Worm (Caenorhabditis elegans) whole organism, late embryonic: Measurements from ENCODE around the gene R01H2.2.
A peak's percentile ranks its signal among the peaks of the same experiment; 100 is the strongest.

Source experiments
- C08G9.2 ChIP-seq: sonication (generic microtip); optimal IDR thresholded peaks from 2 replicates; lab custom pipeline; 2016; ENCODE audit warnings: mild to moderate bottlenecking, missing genetic modification characterization, moderate library complexity, missing compliant biosample characterization
- C38D4.7 ChIP-seq: fragments of 200-800 bp; sonication (Bioruptor generic); optimal IDR thresholded peaks from 2 replicates; lab custom pipeline; 2018; ENCODE audit warnings: mild to moderate bottlenecking, missing genetic modification characterization, moderate library complexity, missing compliant biosample characterization
- F13H6.1 ChIP-seq: sonication (generic microtip); optimal IDR thresholded peaks from 2 replicates; lab custom pipeline; 2016; ENCODE audit warnings: missing genetic modification characterization, missing compliant biosample characterization
- K09A11.1 ChIP-seq: sonication (generic microtip); optimal IDR thresholded peaks from 2 replicates; lab custom pipeline; 2017; ENCODE audit warnings: antibody characterized with exemption, mild to moderate bottlenecking, missing genetic modification characterization, missing compliant biosample characterization; ENCODE audit not compliant: insufficient read depth
- T23F11.4 ChIP-seq: fragments of 200-800 bp; sonication (Bioruptor generic); optimal IDR thresholded peaks from 2 replicates; lab custom pipeline; 2018; ENCODE audit warnings: mild to moderate bottlenecking, missing genetic modification characterization, missing compliant biosample characterization
- Y22D7AL.16 ChIP-seq: sonication (generic microtip); optimal IDR thresholded peaks from 2 replicates; lab custom pipeline; 2016; ENCODE audit warnings: missing genetic modification characterization, missing compliant biosample characterization
- ahr-1 ChIP-seq: sonication (generic microtip); optimal IDR thresholded peaks from 2 replicates; lab custom pipeline; 2016; ENCODE audit warnings: missing genetic modification characterization, missing compliant biosample characterization
- ama-1 ChIP-seq: fragments of 150-350 bp; optimal IDR thresholded peaks from 2 replicates; lab custom pipeline; 2014
- ceh-14 ChIP-seq: sonication (generic microtip); optimal IDR thresholded peaks from 2 replicates; lab custom pipeline; 2016; ENCODE audit warnings: missing genotype, missing genetic modification characterization, missing compliant biosample characterization
- ceh-18 ChIP-seq: sonication (generic microtip); optimal IDR thresholded peaks from 2 replicates; lab custom pipeline; 2016; ENCODE audit warnings: missing genetic modification characterization, missing compliant biosample characterization
- ceh-19 ChIP-seq: fragments of 200-800 bp; sonication (Bioruptor generic); optimal IDR thresholded peaks from 2 replicates; lab custom pipeline; 2018; ENCODE audit warnings: mild to moderate bottlenecking, missing genetic modification characterization, missing compliant biosample characterization
- ceh-2 ChIP-seq: sonication (generic microtip); optimal IDR thresholded peaks from 2 replicates; lab custom pipeline; 2016; ENCODE audit warnings: missing genotype, missing genetic modification characterization, missing compliant biosample characterization
- ceh-24 ChIP-seq: sonication (generic microtip); optimal IDR thresholded peaks from 2 replicates; lab custom pipeline; 2016; ENCODE audit warnings: mild to moderate bottlenecking, missing genetic modification characterization, missing compliant biosample characterization
- ceh-31 ChIP-seq: sonication (generic microtip); optimal IDR thresholded peaks from 2 replicates; lab custom pipeline; 2016; ENCODE audit warnings: missing genetic modification characterization, missing compliant biosample characterization
- ceh-48 ChIP-seq: sonication (generic microtip); optimal IDR thresholded peaks from 2 replicates; lab custom pipeline; 2016; ENCODE audit warnings: missing genetic modification characterization, inconsistent platforms, missing compliant biosample characterization
- che-1 ChIP-seq: sonication (generic microtip); optimal IDR thresholded peaks from 2 replicates; lab custom pipeline; 2016; ENCODE audit warnings: mild to moderate bottlenecking, missing genetic modification characterization, missing compliant biosample characterization
- elt-2 ChIP-seq: sonication (generic microtip); optimal IDR thresholded peaks from 2 replicates; lab custom pipeline; 2016; ENCODE audit warnings: missing genetic modification reagents, missing genetic modification characterization, missing compliant biosample characterization
- elt-4 ChIP-seq: sonication (generic microtip); optimal IDR thresholded peaks from 2 replicates; lab custom pipeline; 2016; ENCODE audit warnings: missing genetic modification characterization, missing compliant biosample characterization
- ets-4 ChIP-seq: sonication (generic microtip); optimal IDR thresholded peaks from 2 replicates; lab custom pipeline; 2016; ENCODE audit warnings: missing genetic modification characterization, missing compliant biosample characterization
- eyg-1 ChIP-seq: sonication (generic microtip); optimal IDR thresholded peaks from 2 replicates; lab custom pipeline; 2016; ENCODE audit warnings: missing genotype, missing genetic modification characterization, missing compliant biosample characterization
- fax-1 ChIP-seq: sonication (generic microtip); optimal IDR thresholded peaks from 2 replicates; lab custom pipeline; 2016; ENCODE audit warnings: missing genotype, missing genetic modification characterization, missing compliant biosample characterization
- fkh-10 ChIP-seq: fragments of 150-350 bp; optimal IDR thresholded peaks from 2 replicates; lab custom pipeline; 2014; ENCODE audit warnings: missing biosample characterization, missing genetic modification reagents, missing genetic modification characterization
- fkh-6 ChIP-seq: sonication (generic microtip); optimal IDR thresholded peaks from 2 replicates; lab custom pipeline; 2016; ENCODE audit warnings: missing genetic modification characterization, missing compliant biosample characterization
- gmeb-2 ChIP-seq: sonication (generic microtip); optimal IDR thresholded peaks from 2 replicates; lab custom pipeline; 2016; ENCODE audit warnings: missing genetic modification characterization, inconsistent platforms, missing compliant biosample characterization
- hlh-13 ChIP-seq: fragments of 200-800 bp; sonication (Bioruptor generic); optimal IDR thresholded peaks from 2 replicates; lab custom pipeline; 2018; ENCODE audit warnings: mild to moderate bottlenecking, missing genetic modification characterization, missing compliant biosample characterization
- hlh-30 ChIP-seq: sonication (generic microtip); optimal IDR thresholded peaks from 2 replicates; lab custom pipeline; 2017; ENCODE audit warnings: antibody characterized with exemption, missing genetic modification characterization, missing compliant biosample characterization; ENCODE audit not compliant: insufficient read depth
- hlh-6 ChIP-seq: sonication (generic microtip); optimal IDR thresholded peaks from 2 replicates; lab custom pipeline; 2016; ENCODE audit warnings: missing genotype, missing genetic modification characterization, missing compliant biosample characterization
- hlh-8 ChIP-seq: sonication (generic microtip); optimal IDR thresholded peaks from 2 replicates; lab custom pipeline; 2016; ENCODE audit warnings: missing genotype, missing genetic modification characterization, missing compliant biosample characterization
- lim-6 ChIP-seq: sonication (generic microtip); optimal IDR thresholded peaks from 2 replicates; lab custom pipeline; 2016; ENCODE audit warnings: missing genetic modification characterization, missing compliant biosample characterization
- lin-11 ChIP-seq: fragments of 200-800 bp; sonication (Bioruptor generic); optimal IDR thresholded peaks from 2 replicates; lab custom pipeline; 2018; ENCODE audit warnings: mild to moderate bottlenecking, missing genetic modification characterization, missing compliant biosample characterization
- madf-2 ChIP-seq: sonication (generic microtip); optimal IDR thresholded peaks from 2 replicates; lab custom pipeline; 2017; ENCODE audit warnings: missing genetic modification characterization, missing compliant biosample characterization
- mec-3 ChIP-seq: sonication (generic microtip); optimal IDR thresholded peaks from 2 replicates; lab custom pipeline; 2016; ENCODE audit warnings: borderline replicate concordance, missing genetic modification characterization, missing compliant biosample characterization
- nfya-1 ChIP-seq: sonication (generic microtip); optimal IDR thresholded peaks from 2 replicates; lab custom pipeline; 2017; ENCODE audit warnings: missing genetic modification characterization, mild to moderate bottlenecking, missing compliant biosample characterization, antibody characterized with exemption, moderate library complexity
- nhr-11 ChIP-seq: fragments of 150-350 bp; optimal IDR thresholded peaks from 2 replicates; lab custom pipeline; 2014; ENCODE audit warnings: missing biosample characterization, missing genetic modification characterization
- nhr-232 ChIP-seq: sonication (generic microtip); optimal IDR thresholded peaks from 2 replicates; lab custom pipeline; 2016; ENCODE audit warnings: missing genetic modification characterization, missing compliant biosample characterization
- npax-4 ChIP-seq: sonication (generic microtip); optimal IDR thresholded peaks from 2 replicates; lab custom pipeline; 2016; ENCODE audit warnings: missing genetic modification characterization, missing compliant biosample characterization
- odd-2 ChIP-seq: sonication (generic microtip); optimal IDR thresholded peaks from 2 replicates; lab custom pipeline; 2017; ENCODE audit warnings: antibody characterized with exemption, mild to moderate bottlenecking, missing genetic modification characterization, missing compliant biosample characterization
- pag-3 ChIP-seq: sonication (generic microtip); optimal IDR thresholded peaks from 2 replicates; lab custom pipeline; 2016; ENCODE audit warnings: missing compliant biosample characterization, missing genetic modification characterization, borderline replicate concordance
- pat-9 ChIP-seq: fragments of 200-800 bp; sonication (Bioruptor generic); optimal IDR thresholded peaks from 2 replicates; lab custom pipeline; 2018; ENCODE audit warnings: mild to moderate bottlenecking, missing genetic modification characterization, moderate library complexity, missing compliant biosample characterization
- pax-1 ChIP-seq: fragments of 150-350 bp; optimal IDR thresholded peaks from 2 replicates; lab custom pipeline; 2014; ENCODE audit warnings: missing biosample characterization, missing genetic modification characterization
- pha-4 ChIP-seq: fragments of 150-350 bp; optimal IDR thresholded peaks from 2 replicates; lab custom pipeline; 2018; ENCODE audit warnings: missing biosample characterization, missing genetic modification reagents, missing genetic modification characterization
- pqm-1 ChIP-seq: sonication (generic microtip); optimal IDR thresholded peaks from 2 replicates; lab custom pipeline; 2016; ENCODE audit warnings: missing genetic modification characterization, missing compliant biosample characterization
- pros-1 ChIP-seq: fragments of 150-350 bp; optimal IDR thresholded peaks from 2 replicates; lab custom pipeline; 2014; ENCODE audit warnings: missing biosample characterization, missing genetic modification reagents, missing genetic modification characterization
- rnt-1 ChIP-seq: sonication (generic microtip); optimal IDR thresholded peaks from 2 replicates; lab custom pipeline; 2016; ENCODE audit warnings: missing genetic modification characterization, missing compliant biosample characterization
- sdc-2 ChIP-seq: sonication (generic microtip); optimal IDR thresholded peaks from 2 replicates; lab custom pipeline; 2016; ENCODE audit warnings: missing genotype, missing genetic modification characterization, missing compliant biosample characterization
- sox-2 ChIP-seq: fragments of 200-800 bp; sonication (Bioruptor generic); IDR thresholded peaks from 2 replicates; pipeline ENCODE4 v1.3.6; 2022; ENCODE audit warnings: missing genetic modification reagents, missing genetic modification characterization, missing compliant biosample characterization
- syd-9 ChIP-seq: sonication (generic microtip); optimal IDR thresholded peaks from 2 replicates; lab custom pipeline; 2016; ENCODE audit warnings: mild to moderate bottlenecking, missing genetic modification characterization, moderate library complexity, missing compliant biosample characterization
- tbx-7 ChIP-seq: sonication (generic microtip); optimal IDR thresholded peaks from 2 replicates; lab custom pipeline; 2016; ENCODE audit warnings: missing genotype, missing genetic modification characterization, missing compliant biosample characterization
- ttx-3 ChIP-seq: sonication (generic microtip); optimal IDR thresholded peaks from 2 replicates; lab custom pipeline; 2016; ENCODE audit warnings: missing genetic modification reagents, missing genetic modification characterization, missing compliant biosample characterization
- unc-3 ChIP-seq, 2 experiments: fragments of 200-800 bp in 1 of 2; sonication (Bioruptor generic) in 1 of 2; sonication (generic microtip) in 1 of 2; conservative IDR thresholded peaks in 1 of 2; optimal IDR thresholded peaks in 1 of 2; 2 replicates each; pipeline versions ENCODE4 v1.3.6 to Lab custom; 2016 to 2022; ENCODE audit warnings: missing compliant biosample characterization in 2 of 2, missing genetic modification characterization in 2 of 2, missing genetic modification reagents in 1 of 2
- zip-5 ChIP-seq: sonication (generic microtip); optimal IDR thresholded peaks from 2 replicates; lab custom pipeline; 2016; ENCODE audit warnings: missing genetic modification characterization, missing compliant biosample characterization
- ztf-16 ChIP-seq: sonication (generic microtip); optimal IDR thresholded peaks from 2 replicates; lab custom pipeline; 2017; ENCODE audit warnings: missing genetic modification characterization, missing compliant biosample characterization

R01H2.2 gene

ce11 chrIII:7030044-7030804, 26.1 kb upstream of the R01H2.2 start:
- TF ChIP-seq gmeb-2 (tag; lab: Kevin White, UChicago): peak; percentile 50
- TF ChIP-seq rnt-1 (tag; lab: Kevin White, UChicago): no peak
- no peak for TF ChIP-seq nhr-11
- peak; percentile 10 for TF ChIP-seq F13H6.1 (tag; lab: Kevin White, UChicago)
- no peak for TF ChIP-seq fkh-10
- no peak for TF ChIP-seq hlh-30 (tag; lab: Kevin White, UChicago)
- TF ChIP-seq che-1 (tag; lab: Kevin White, UChicago): peak; percentile 41
- no peak for TF ChIP-seq fax-1 (tag; lab: Kevin White, UChicago)
- TF ChIP-seq ets-4 (tag; lab: Kevin White, UChicago): no peak
- TF ChIP-seq zip-5 (tag; lab: Kevin White, UChicago): no peak
- peak; percentile 17 for TF ChIP-seq ahr-1 (tag; lab: Kevin White, UChicago)
- no peak for TF ChIP-seq lim-6 (tag; lab: Kevin White, UChicago)
- peak; percentile 38 for TF ChIP-seq nfya-1
- no peak for TF ChIP-seq pqm-1
- TF ChIP-seq ceh-19: no peak
- no peak for TF ChIP-seq C08G9.2 (tag; lab: Kevin White, UChicago)
- no peak for TF ChIP-seq elt-4 (tag; lab: Kevin White, UChicago)
- TF ChIP-seq fkh-6: no peak
- TF ChIP-seq C38D4.7: peak; percentile 49
- peak; percentile 24 for TF ChIP-seq ztf-16 (tag; lab: Kevin White, UChicago)
- TF ChIP-seq ceh-2 (tag; lab: Kevin White, UChicago): no peak
- no peak for TF ChIP-seq ceh-31
- no peak for TF ChIP-seq unc-3 (GFP tag; conservative IDR thresholded peaks at IDR 0.05; lab: Robert Waterston, UW)
- peak; percentile 9 for TF ChIP-seq unc-3 (tag; optimal IDR thresholded peaks at IDR 0.05; lab: Kevin White, UChicago)
- no peak for TF ChIP-seq ceh-24 (tag; lab: Kevin White, UChicago)
- no peak for TF ChIP-seq pax-1 (tag; lab: Kevin White, UChicago)
- no peak for TF ChIP-seq pros-1
- TF ChIP-seq nhr-232 (tag; lab: Kevin White, UChicago): peak; percentile 35
- no peak for TF ChIP-seq sdc-2 (tag; lab: Kevin White, UChicago)
- TF ChIP-seq ceh-14 (tag; lab: Kevin White, UChicago): no peak
- no peak for TF ChIP-seq madf-2 (tag; lab: Kevin White, UChicago)
- peak; percentile 55 for TF ChIP-seq ttx-3 (tag; lab: Kevin White, UChicago)
- TF ChIP-seq lin-11 (tag; lab: Kevin White, UChicago): peak; percentile 42
- peak; percentile 25 for TF ChIP-seq syd-9 (tag; lab: Kevin White, UChicago)
- peak; percentile 13 for TF ChIP-seq npax-4 (tag; lab: Kevin White, UChicago)
- TF ChIP-seq tbx-7 (tag; lab: Kevin White, UChicago): no peak
- TF ChIP-seq pag-3: no peak
- no peak for TF ChIP-seq sox-2
- no peak for TF ChIP-seq ceh-48 (tag; lab: Kevin White, UChicago)
- no peak for TF ChIP-seq pha-4 (tag; lab: Kevin White, UChicago)
- no peak for TF ChIP-seq odd-2 (tag; lab: Kevin White, UChicago)
- no peak for TF ChIP-seq hlh-8 (tag; lab: Kevin White, UChicago)
- TF ChIP-seq Y22D7AL.16 (tag; lab: Kevin White, UChicago): peak; percentile 23
- peak; percentile 8 for TF ChIP-seq elt-2 (tag; lab: Kevin White, UChicago)
- no peak for TF ChIP-seq eyg-1 (tag; lab: Kevin White, UChicago)
- TF ChIP-seq hlh-6 (tag; lab: Kevin White, UChicago): peak; percentile 75
- TF ChIP-seq K09A11.1 (tag; lab: Kevin White, UChicago): no peak
- TF ChIP-seq ceh-18 (tag; lab: Kevin White, UChicago): peak; percentile 12
- TF ChIP-seq T23F11.4 (GFP tag; lab: Kevin White, UChicago): no peak
- peak; percentile 33 for TF ChIP-seq pat-9 (tag; lab: Kevin White, UChicago)
- no peak for TF ChIP-seq hlh-13 (GFP tag; lab: Kevin White, UChicago)
- no peak for TF ChIP-seq ama-1
- TF ChIP-seq mec-3 (tag; lab: Kevin White, UChicago): no peak
